Worm (Caenorhabditis elegans) whole organism, L1 larva: ENCODE results near the gene C25H3.15.

Source experiments
- Y116A8C.19 ChIP-seq: sonication (generic microtip); optimal IDR thresholded peaks from 2 replicates; lab custom pipeline; 2016; ENCODE audit warnings: missing compliant biosample characterization, missing genetic modification characterization, borderline replicate concordance
- alr-1 ChIP-seq: fragments of 200-800 bp; sonication (Bioruptor generic); optimal IDR thresholded peaks from 2 replicates; lab custom pipeline; 2018; ENCODE audit warnings: borderline replicate concordance, mild to moderate bottlenecking, missing genetic modification characterization, missing compliant biosample characterization
- ceh-82 ChIP-seq, 3 experiments: fragments of 150-350 bp in 1 of 3; sonication (generic microtip) in 2 of 3; optimal IDR thresholded peaks; 2 replicates each; lab custom pipeline; 2014 to 2017; ENCODE audit warnings: missing biosample characterization in 3 of 3, missing genetic modification characterization in 3 of 3
- ces-1 ChIP-seq: fragments of 150-350 bp; optimal IDR thresholded peaks from 2 replicates; lab custom pipeline; 2014; ENCODE audit warnings: missing biosample characterization, missing genetic modification reagents, missing genetic modification characterization
- dpl-1 ChIP-seq, 3 experiments: fragments of 150-350 bp in 2 of 3; sonication (generic microtip) in 1 of 3; optimal IDR thresholded peaks; 2 replicates each; lab custom pipeline; 2014 to 2017; ENCODE audit warnings: missing biosample characterization in 3 of 3, missing genetic modification characterization in 3 of 3, missing genetic modification reagents in 3 of 3
- fos-1 ChIP-seq: fragments of 150-350 bp; optimal IDR thresholded peaks from 2 replicates; lab custom pipeline; 2014; ENCODE audit warnings: missing biosample characterization, missing genetic modification characterization
- hlh-17 ChIP-seq: fragments of 200-800 bp; sonication (Bioruptor generic); optimal IDR thresholded peaks from 2 replicates; lab custom pipeline; 2018; ENCODE audit warnings: missing genetic modification characterization, mild to moderate bottlenecking, missing compliant biosample characterization, moderate library complexity, borderline replicate concordance
- lin-39 ChIP-seq: fragments of 150-350 bp; optimal IDR thresholded peaks from 2 replicates; lab custom pipeline; 2014; ENCODE audit warnings: missing biosample characterization, missing genetic modification reagents, missing genetic modification characterization
- nhr-12 ChIP-seq: sonication (generic microtip); optimal IDR thresholded peaks from 2 replicates; lab custom pipeline; 2017; ENCODE audit warnings: missing biosample characterization, missing genetic modification characterization
- nhr-71 ChIP-seq: sonication (generic microtip); optimal IDR thresholded peaks from 2 replicates; lab custom pipeline; 2016; ENCODE audit warnings: mild to moderate bottlenecking, missing genetic modification characterization, moderate library complexity, missing compliant biosample characterization
- skn-1 ChIP-seq: fragments of 150-350 bp; optimal IDR thresholded peaks from 2 replicates; lab custom pipeline; 2014; ENCODE audit warnings: missing biosample characterization, missing genetic modification characterization

ce11 chrII:5712126-5712525, 47.0 kb downstream of the C25H3.15 start:
- TF ChIP-seq lin-39 (no peak), ces-1 (GFP tag; lab: Kevin White, UChicago) (no peak), alr-1 (tag; lab: Kevin White, UChicago) (no peak), nhr-71 (tag; lab: Kevin White, UChicago) (no peak), hlh-17 (GFP tag; lab: Kevin White, UChicago) (no peak), fos-1 (tag; lab: Kevin White, UChicago) (no peak), Y116A8C.19 (tag; lab: Kevin White, UChicago) (no peak), nhr-12 (tag; lab: Kevin White, UChicago) (no peak), skn-1 (tag; lab: Kevin White, UChicago) (no peak), dpl-1 (GFP tag; optimal IDR thresholded peaks at IDR 0.05; lab: Kevin White, UChicago) (no peak), ceh-82 (tag; optimal IDR thresholded peaks at IDR 0.05; lab: Kevin White, UChicago) (no peak)
